ENCODE assay signal across 2 fruit fly cellular contexts in the genomic region with DNA sequence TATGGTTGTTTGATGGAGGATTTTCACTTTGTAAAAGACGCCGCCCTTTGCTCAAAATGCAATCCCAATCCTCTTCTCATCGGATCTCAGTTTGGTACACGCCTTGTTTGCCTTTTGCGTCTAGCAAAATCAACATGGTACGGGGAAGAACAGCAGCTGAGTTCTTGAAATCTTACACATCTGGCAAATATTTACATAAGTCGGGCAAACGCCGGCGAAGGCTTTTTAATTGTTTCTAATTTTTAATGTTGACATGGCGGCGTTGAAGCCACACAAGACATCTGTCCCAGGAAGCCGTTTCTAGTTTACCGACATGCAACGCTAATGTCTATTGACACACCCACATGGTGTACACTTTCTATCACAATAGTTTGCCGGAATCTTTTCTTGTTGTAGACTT.
TF ChIP-seq lines count a peak whose summit lies in the region.

No protein-coding gene starts in this region.

- no peak for TF ChIP-seq CTCF in whole organism, embryonic (GFP tag; optimal IDR thresholded peaks at IDR 0.05; lab: Kevin White, UChicago)

TF ChIP-seq in whole organism, embryonic, 481 proteins besides CTCF, POLR2A, EP300 and RAD21 (continues in another document):
- peak; percentile 33 for TF ChIP-seq HLHmδ (GFP tag; optimal IDR thresholded peaks at IDR 0.05; lab: Kevin White, UChicago)
- TF ChIP-seq ac (GFP tag; optimal IDR thresholded peaks at IDR 0.05; lab: Kevin White, UChicago), result peak; percentile 73
- no peak for TF ChIP-seq CG10654 (GFP tag; optimal IDR thresholded peaks at IDR 0.05; lab: Kevin White, UChicago)
- TF ChIP-seq Dref (GFP tag; IDR thresholded peaks at IDR 0.05; lab: Robert Waterston, UW), result no peak
- no peak for TF ChIP-seq unpg (GFP tag; optimal IDR thresholded peaks at IDR 0.05; lab: Kevin White, UChicago)
- peak; percentile 62 for TF ChIP-seq CG15601 (tag; optimal IDR thresholded peaks at IDR 0.05; lab: Kevin White, UChicago)
- no peak for TF ChIP-seq crp (GFP tag; optimal IDR thresholded peaks at IDR 0.05; lab: Kevin White, UChicago)
- TF ChIP-seq zf30C (GFP tag; optimal IDR thresholded peaks at IDR 0.05; lab: Kevin White, UChicago), result no peak
- no peak for TF ChIP-seq Dad (GFP tag; optimal IDR thresholded peaks at IDR 0.05; lab: Kevin White, UChicago)
- TF ChIP-seq CG15011 (GFP tag; optimal IDR thresholded peaks at IDR 0.05; lab: Kevin White, UChicago), result peak; percentile 13
- TF ChIP-seq ttk (GFP tag; IDR thresholded peaks at IDR 0.05; lab: Robert Waterston, UW), result no peak
- TF ChIP-seq gce (GFP tag; IDR thresholded peaks at IDR 0.05; lab: Robert Waterston, UW), result 0 out of 3 replicates have a peak, but pooled peaks have one; percentile 40
- TF ChIP-seq Hmr (GFP tag; optimal IDR thresholded peaks at IDR 0.05; lab: Kevin White, UChicago), result no peak
- TF ChIP-seq CG6175 (GFP tag; IDR thresholded peaks at IDR 0.05; lab: Robert Waterston, UW), result no peak
- no peak for TF ChIP-seq gcm (GFP tag; optimal IDR thresholded peaks at IDR 0.05; lab: Kevin White, UChicago)
- TF ChIP-seq prd (optimal IDR thresholded peaks at IDR 0.05; lab: Kevin White, UChicago), result no peak
- TF ChIP-seq prd (GFP tag; IDR thresholded peaks at IDR 0.05; lab: Robert Waterston, UW), result peak; percentile 19; the same call in 1 of the 3 replicates
- TF ChIP-seq insv (GFP tag; optimal IDR thresholded peaks at IDR 0.05; lab: Kevin White, UChicago), result no peak
- TF ChIP-seq exex (tag; optimal IDR thresholded peaks at IDR 0.05; lab: Kevin White, UChicago), result no peak
- TF ChIP-seq onecut (GFP tag; IDR thresholded peaks at IDR 0.05; lab: Robert Waterston, UW), result peak; percentile 52; the same call in 1 of the 2 replicates
- no peak for TF ChIP-seq CG12769 (tag; optimal IDR thresholded peaks at IDR 0.05; lab: Kevin White, UChicago)
- no peak for TF ChIP-seq CG33213 (GFP tag; optimal IDR thresholded peaks at IDR 0.05; lab: Kevin White, UChicago)
- TF ChIP-seq CG32772 (GFP tag; IDR thresholded peaks at IDR 0.05; lab: Robert Waterston, UW), result no peak
- no peak for TF ChIP-seq al (GFP tag; IDR thresholded peaks at IDR 0.05; lab: Robert Waterston, UW)
- no peak for TF ChIP-seq CG12219 (GFP tag; optimal IDR thresholded peaks at IDR 0.05; lab: Kevin White, UChicago)
- TF ChIP-seq ato (GFP tag; IDR thresholded peaks at IDR 0.05; lab: Robert Waterston, UW; ENCODE audit: partially characterized antibody), result no peak
- peak; percentile 41 for TF ChIP-seq ATbp (GFP tag; optimal IDR thresholded peaks at IDR 0.05; lab: Kevin White, UChicago)
- peak; percentile 0 for TF ChIP-seq CG18764 (GFP tag; optimal IDR thresholded peaks at IDR 0.05; lab: Kevin White, UChicago)
- no peak for TF ChIP-seq CG16779 (GFP tag; IDR thresholded peaks at IDR 0.05; lab: Robert Waterston, UW)
- TF ChIP-seq MESR4 (GFP tag; optimal IDR thresholded peaks at IDR 0.05; lab: Kevin White, UChicago), result no peak
- TF ChIP-seq zen (tag; optimal IDR thresholded peaks at IDR 0.05; lab: Kevin White, UChicago), result peak; percentile 37
- no peak for TF ChIP-seq Doc3 (GFP tag; IDR thresholded peaks at IDR 0.05; lab: Robert Waterston, UW; ENCODE audit: partially characterized antibody)
- TF ChIP-seq CG1602 (GFP tag; optimal IDR thresholded peaks at IDR 0.05; lab: Kevin White, UChicago), result peak; percentile 4
- TF ChIP-seq vnd (GFP tag; IDR thresholded peaks at IDR 0.05; lab: Robert Waterston, UW; ENCODE audit: partially characterized antibody), result no peak
- no peak for TF ChIP-seq CHES-1-like (GFP tag; optimal IDR thresholded peaks at IDR 0.05; lab: Kevin White, UChicago)
- no peak for TF ChIP-seq zen2 (GFP tag; IDR thresholded peaks at IDR 0.05; lab: Robert Waterston, UW; ENCODE audit: partially characterized antibody)
- peak; percentile 62 for TF ChIP-seq fd102C (GFP tag; optimal IDR thresholded peaks at IDR 0.05; lab: Kevin White, UChicago)
- TF ChIP-seq gsb-n (tag; optimal IDR thresholded peaks at IDR 0.05; lab: Kevin White, UChicago), result peak; percentile 22
- TF ChIP-seq Ets97D (GFP tag; optimal IDR thresholded peaks at IDR 0.05; lab: Kevin White, UChicago), result no peak
- TF ChIP-seq Xrp1 (GFP tag; IDR thresholded peaks at IDR 0.05; lab: Robert Waterston, UW), result peak; percentile 79
- TF ChIP-seq Opbp (GFP tag; IDR thresholded peaks at IDR 0.05; lab: Robert Waterston, UW; ENCODE audit: partially characterized antibody), result no peak
- TF ChIP-seq Hey (tag; optimal IDR thresholded peaks at IDR 0.05; lab: Kevin White, UChicago), result no peak
- peak; percentile 4 for TF ChIP-seq tup (GFP tag; optimal IDR thresholded peaks at IDR 0.05; lab: Kevin White, UChicago)

TF ChIP-seq in whole organism, prepupa, 60 proteins besides CTCF, POLR2A, EP300 and RAD21:
- TF ChIP-seq CG1621 (tag; optimal IDR thresholded peaks at IDR 0.05; lab: Kevin White, UChicago), result no peak
- peak; percentile 64 for TF ChIP-seq fkh (GFP tag; optimal IDR thresholded peaks at IDR 0.05; lab: Kevin White, UChicago)
- no peak for TF ChIP-seq eg (GFP tag; IDR thresholded peaks at IDR 0.05; lab: Robert Waterston, UW)
- TF ChIP-seq svp (GFP tag; lab: Kevin White, UChicago), result no peak
TF ChIP-seq in whole organism, prepupa: peak in this region for 1.
